Worm (Caenorhabditis elegans) whole organism, young adult: Measurements from ENCODE around the gene C06H2.2.

Source experiments
- B0019.2 ChIP-seq: fragments of 200-800 bp; sonication (Bioruptor generic); conservative IDR thresholded peaks from 2 replicates; pipeline ENCODE4 v1.3.6; 2022; ENCODE audit warnings: missing genetic modification reagents, missing genetic modification characterization, missing compliant biosample characterization
- B0035.1 ChIP-seq: sonication (generic microtip); optimal IDR thresholded peaks from 2 replicates; lab custom pipeline; 2016; ENCODE audit warnings: missing genetic modification characterization, mild to moderate bottlenecking, missing compliant biosample characterization, missing genotype, missing genetic modification reagents
- B0336.3 ChIP-seq: fragments of 200-800 bp; sonication (Bioruptor generic); IDR thresholded peaks from 2 replicates; pipeline ENCODE4 v1.3.6; 2022; ENCODE audit warnings: missing genetic modification characterization, missing compliant biosample characterization
- F33H1.4 ChIP-seq: fragments of 200-800 bp; sonication (Bioruptor generic); IDR thresholded peaks from 2 replicates; pipeline ENCODE4 v1.3.6; 2022; ENCODE audit warnings: missing genetic modification reagents, missing genetic modification characterization, missing compliant biosample characterization
- F57A8.1 ChIP-seq: fragments of 200-800 bp; sonication (Bioruptor generic); optimal IDR thresholded peaks from 2 replicates; lab custom pipeline; 2018; ENCODE audit warnings: mild to moderate bottlenecking, missing genetic modification characterization, moderate library complexity, missing compliant biosample characterization
- K12H6.12 ChIP-seq: fragments of 200-800 bp; sonication (Bioruptor generic); optimal IDR thresholded peaks from 2 replicates; lab custom pipeline; 2018; ENCODE audit warnings: mild to moderate bottlenecking, missing genetic modification characterization, missing compliant biosample characterization
- Y53G8AR.9 ChIP-seq: fragments of 200-800 bp; sonication (Bioruptor generic); conservative IDR thresholded peaks from 2 replicates; pipeline ENCODE4 v1.3.6; 2022; ENCODE audit warnings: missing genetic modification reagents, missing genetic modification characterization, missing compliant biosample characterization
- aptf-2 ChIP-seq: fragments of 200-800 bp; sonication (Bioruptor generic); conservative IDR thresholded peaks from 2 replicates; pipeline ENCODE4 v1.3.6; 2022; ENCODE audit warnings: missing genetic modification reagents, missing genetic modification characterization, missing compliant biosample characterization
- athp-1 ChIP-seq: sonication (generic microtip); optimal IDR thresholded peaks from 2 replicates; lab custom pipeline; 2017; ENCODE audit warnings: mild to moderate bottlenecking, missing genetic modification characterization, missing compliant biosample characterization
- attf-5 ChIP-seq: fragments of 200-800 bp; sonication (Bioruptor generic); optimal IDR thresholded peaks from 2 replicates; lab custom pipeline; 2018; ENCODE audit warnings: mild to moderate bottlenecking, missing genetic modification characterization, missing compliant biosample characterization
- attf-6 ChIP-seq: fragments of 200-800 bp; sonication (Bioruptor generic); IDR thresholded peaks from 2 replicates; pipeline ENCODE4 v1.3.6; 2022; ENCODE audit warnings: missing genetic modification reagents, missing genetic modification characterization, missing compliant biosample characterization
- ccch-3 ChIP-seq: fragments of 200-800 bp; sonication (Bioruptor generic); optimal IDR thresholded peaks from 2 replicates; lab custom pipeline; 2018; ENCODE audit warnings: mild to moderate bottlenecking, missing genetic modification characterization, missing compliant biosample characterization
- cebp-1 ChIP-seq, 2 experiments: fragments of 200-800 bp in 1 of 2; sonication (Bioruptor generic) in 1 of 2; sonication (generic microtip) in 1 of 2; IDR thresholded peaks in 1 of 2; optimal IDR thresholded peaks in 1 of 2; 2 replicates each; pipeline versions ENCODE4 v1.3.6 to Lab custom; 2017 to 2022; ENCODE audit warnings: missing compliant biosample characterization in 2 of 2, missing genetic modification characterization in 2 of 2, mild to moderate bottlenecking in 1 of 2, missing genetic modification reagents in 1 of 2, moderate library complexity in 1 of 2
- ceh-100 ChIP-seq: fragments of 200-800 bp; sonication (Bioruptor generic); IDR thresholded peaks from 2 replicates; pipeline ENCODE4 v1.3.6; 2022; ENCODE audit warnings: missing genetic modification reagents, missing genetic modification characterization, missing compliant biosample characterization
- ceh-58 ChIP-seq: fragments of 200-800 bp; sonication (Bioruptor generic); IDR thresholded peaks from 2 replicates; pipeline ENCODE4 v1.3.6; 2022; ENCODE audit warnings: missing genetic modification characterization, missing compliant biosample characterization
- ceh-79 ChIP-seq: sonication (generic microtip); optimal IDR thresholded peaks from 2 replicates; lab custom pipeline; 2017; ENCODE audit warnings: mild to moderate bottlenecking, missing genetic modification characterization, missing compliant biosample characterization
- dox-1 ChIP-seq: fragments of 200-800 bp; sonication (Bioruptor generic); IDR thresholded peaks from 2 replicates; pipeline ENCODE4 v1.3.6; 2022; ENCODE audit warnings: missing genetic modification reagents, missing genetic modification characterization, missing compliant biosample characterization
- ets-4 ChIP-seq: fragments of 200-800 bp; sonication (Bioruptor generic); optimal IDR thresholded peaks from 2 replicates; lab custom pipeline; 2018; ENCODE audit warnings: mild to moderate bottlenecking, missing genetic modification characterization, missing compliant biosample characterization
- fkh-3 ChIP-seq: sonication (generic microtip); optimal IDR thresholded peaks from 2 replicates; lab custom pipeline; 2016; ENCODE audit warnings: mild to moderate bottlenecking, missing genetic modification characterization, missing compliant biosample characterization
- hsf-1 ChIP-seq: fragments of 200-800 bp; sonication (Bioruptor generic); IDR thresholded peaks from 2 replicates; pipeline ENCODE4 v1.3.6; 2022; ENCODE audit warnings: missing genetic modification reagents, missing genetic modification characterization, missing compliant biosample characterization
- lin-35 ChIP-seq, 3 experiments: fragments of 150-350 bp in 2 of 3; sonication (generic microtip) in 1 of 3; optimal IDR thresholded peaks; 2 replicates each; lab custom pipeline; 2014 to 2018; ENCODE audit warnings: missing biosample characterization in 3 of 3, missing genetic modification characterization in 3 of 3, missing genetic modification reagents in 3 of 3
- lin-40 ChIP-seq: sonication (generic microtip); optimal IDR thresholded peaks from 2 replicates; lab custom pipeline; 2016; ENCODE audit warnings: missing genetic modification characterization, mild to moderate bottlenecking, missing compliant biosample characterization, missing genotype, missing genetic modification reagents
- lir-1 ChIP-seq: fragments of 200-800 bp; sonication (Bioruptor generic); conservative IDR thresholded peaks from 2 replicates; pipeline ENCODE4 v1.3.6; 2022; ENCODE audit warnings: missing genetic modification reagents, missing genetic modification characterization, missing compliant biosample characterization
- madf-3 ChIP-seq: fragments of 200-800 bp; sonication (Bioruptor generic); IDR thresholded peaks from 2 replicates; pipeline ENCODE4 v1.3.6; 2022; ENCODE audit warnings: missing genetic modification reagents, missing genetic modification characterization, missing compliant biosample characterization
- madf-6 ChIP-seq: fragments of 200-800 bp; sonication (Bioruptor generic); IDR thresholded peaks from 2 replicates; pipeline ENCODE4 v1.3.6; 2022; ENCODE audit warnings: missing genetic modification reagents, missing genetic modification characterization, missing compliant biosample characterization
- nfyb-1 ChIP-seq: fragments of 200-800 bp; sonication (Bioruptor generic); IDR thresholded peaks from 2 replicates; pipeline ENCODE4 v1.3.6; 2022; ENCODE audit warnings: missing genetic modification reagents, missing genetic modification characterization, missing compliant biosample characterization
- nhr-80 ChIP-seq: sonication (generic microtip); optimal IDR thresholded peaks from 2 replicates; lab custom pipeline; 2016; ENCODE audit warnings: missing genetic modification characterization, missing compliant biosample characterization
- snpc-1.1 ChIP-seq: sonication (generic microtip); optimal IDR thresholded peaks from 2 replicates; lab custom pipeline; 2017; ENCODE audit warnings: missing genetic modification characterization, mild to moderate bottlenecking, missing compliant biosample characterization, antibody characterized with exemption, moderate library complexity, missing genotype, missing genetic modification reagents; ENCODE audit not compliant: insufficient read depth
- snpc-1.3 ChIP-seq: sonication (generic microtip); optimal IDR thresholded peaks from 2 replicates; lab custom pipeline; 2017; ENCODE audit warnings: missing genetic modification characterization, mild to moderate bottlenecking, missing compliant biosample characterization, antibody characterized with exemption, moderate library complexity, missing genotype, missing genetic modification reagents; ENCODE audit not compliant: insufficient read depth
- snpc-3.4 ChIP-seq: sonication (generic microtip); optimal IDR thresholded peaks from 2 replicates; lab custom pipeline; 2017; ENCODE audit warnings: missing genetic modification characterization, mild to moderate bottlenecking, missing compliant biosample characterization, antibody characterized with exemption, moderate library complexity, missing genotype, missing genetic modification reagents
- sptf-2 ChIP-seq: fragments of 200-800 bp; sonication (Bioruptor generic); optimal IDR thresholded peaks from 2 replicates; lab custom pipeline; 2018; ENCODE audit warnings: mild to moderate bottlenecking, missing genetic modification characterization, missing compliant biosample characterization
- unc-130 ChIP-seq: sonication (generic microtip); optimal IDR thresholded peaks from 2 replicates; lab custom pipeline; 2016; ENCODE audit warnings: missing genetic modification reagents, missing genetic modification characterization, missing compliant biosample characterization
- ztf-18 ChIP-seq: sonication (generic microtip); optimal IDR thresholded peaks from 2 replicates; lab custom pipeline; 2016; ENCODE audit warnings: missing genotype, mild to moderate bottlenecking, missing genetic modification characterization, missing compliant biosample characterization
- ztf-22 ChIP-seq: fragments of 200-800 bp; sonication (Bioruptor generic); optimal IDR thresholded peaks from 2 replicates; lab custom pipeline; 2018; ENCODE audit warnings: mild to moderate bottlenecking, missing genetic modification characterization, moderate library complexity, missing compliant biosample characterization
- ztf-26 ChIP-seq: sonication (generic microtip); optimal IDR thresholded peaks from 2 replicates; lab custom pipeline; 2017; ENCODE audit warnings: missing genetic modification characterization, missing compliant biosample characterization

Gene C06H2.2

ce11 chrV:11078104-11078724 lies 46.8 kb upstream of the C06H2.2 start, which contains the start of gene act-2 (continued):
- TF ChIP-seq nhr-80 (tag; lab: Kevin White, UChicago) (peak; percentile 42), ceh-100 (GFP tag; lab: Robert Waterston, UW) (peak; percentile 64), ceh-58 (no peak), ztf-22 (GFP tag; lab: Kevin White, UChicago) (no peak), dox-1 (peak; percentile 93), snpc-1.1 (tag; lab: Kevin White, UChicago) (peak; percentile 20), B0336.3 (GFP tag; lab: Robert Waterston, UW) (no peak; the same call in 1 of the 2 replicates), F33H1.4 (peak; percentile 69), athp-1 (peak; percentile 22), ztf-26 (tag; lab: Kevin White, UChicago) (peak; percentile 55), F57A8.1 (no peak), fkh-3 (tag; lab: Kevin White, UChicago) (no peak), madf-3 (peak; percentile 87), lin-40 (tag; lab: Kevin White, UChicago) (peak; percentile 38), aptf-2 (GFP tag; lab: Robert Waterston, UW) (0 out of 2 replicates have a peak, but pooled peaks have one; percentile 46), snpc-1.3 (peak; percentile 76), lin-35 (GFP tag; optimal IDR thresholded peaks at IDR 0.05; lab: Kevin White, UChicago) (peak; percentile 54 to 72 (median 65)), B0019.2 (GFP tag; lab: Robert Waterston, UW) (peak; percentile 75; the same call in 1 of the 2 replicates), madf-6 (GFP tag; lab: Robert Waterston, UW) (peak; percentile 95), hsf-1 (GFP tag; lab: Robert Waterston, UW) (peak; percentile 99), Y53G8AR.9 (peak; percentile 77), sptf-2 (GFP tag; lab: Kevin White, UChicago) (no peak), ztf-18 (tag; lab: Kevin White, UChicago) (no peak), ceh-79 (no peak), attf-5 (GFP tag; lab: Kevin White, UChicago) (peak; percentile 62), K12H6.12 (peak; percentile 3), lir-1 (GFP tag; lab: Robert Waterston, UW) (peak; percentile 59; the same call in 1 of the 2 replicates), unc-130 (GFP tag; lab: Kevin White, UChicago) (peak; percentile 50), attf-6 (GFP tag; lab: Robert Waterston, UW) (peak; percentile 52; the same call in 1 of the 2 replicates), ets-4 (GFP tag; lab: Kevin White, UChicago) (no peak), snpc-3.4 (tag; lab: Kevin White, UChicago) (peak; percentile 83), B0035.1 (tag; lab: Kevin White, UChicago) (no peak), nfyb-1 (GFP tag; lab: Robert Waterston, UW) (peak; percentile 76; the same call in 1 of the 2 replicates)

ce11 chrV:11078874-11079273 lies 46.1 kb upstream of the C06H2.2 start:
- TF ChIP-seq ccch-3 (GFP tag; lab: Kevin White, UChicago) (no peak), snpc-1.3 (no peak), cebp-1 (GFP tag; IDR thresholded peaks at IDR 0.05; lab: Robert Waterston, UW) (no peak), cebp-1 (tag; optimal IDR thresholded peaks at IDR 0.05; lab: Kevin White, UChicago) (peak; percentile 82)
- TF ChIP-seq, all 124 proteins: peak for 1
